Worm (Caenorhabditis elegans) whole organism, midembryonic: Measurements from ENCODE around the gene gst-29.
A peak's percentile ranks its signal among the peaks of the same experiment; 100 is the strongest.
"Not testable (repeated sequence)": the region's sequence is repeated elsewhere in the genome, so short reads cannot be mapped to it uniquely, and the experiment has no call there.

ENCODE experiments used
- T22C8.4 ChIP-seq: fragments of 200-800 bp; sonication (Bioruptor generic); IDR thresholded peaks from 2 replicates; pipeline ENCODE4 v1.3.6; 2022; ENCODE audit warnings: missing genetic modification characterization, missing compliant biosample characterization
- cog-1 ChIP-seq: sonication (generic microtip); optimal IDR thresholded peaks from 2 replicates; lab custom pipeline; 2016; ENCODE audit warnings: missing genetic modification characterization, missing compliant biosample characterization
- flt-1 ChIP-seq: fragments of 200-800 bp; sonication (Bioruptor generic); IDR thresholded peaks from 2 replicates; pipeline ENCODE4 v1.3.6; 2022; ENCODE audit warnings: missing genetic modification characterization, missing compliant biosample characterization
- klf-2 ChIP-seq: fragments of 200-800 bp; sonication (Bioruptor generic); conservative IDR thresholded peaks from 2 replicates; pipeline ENCODE4 v1.3.6; 2022; ENCODE audit warnings: missing genetic modification reagents, missing genetic modification characterization, missing compliant biosample characterization
- med-1 ChIP-seq: sonication (generic microtip); optimal IDR thresholded peaks from 2 replicates; lab custom pipeline; 2017; ENCODE audit warnings: missing genetic modification characterization, mild to moderate bottlenecking, missing compliant biosample characterization, antibody characterized with exemption, missing genetic modification reagents; ENCODE audit not compliant: insufficient read depth
- ref-1 ChIP-seq: fragments of 200-800 bp; sonication (Bioruptor generic); conservative IDR thresholded peaks from 2 replicates; pipeline ENCODE4 v1.3.6; 2022; ENCODE audit warnings: missing genetic modification reagents, missing genetic modification characterization, missing compliant biosample characterization
- tab-1 ChIP-seq: fragments of 200-800 bp; sonication (Bioruptor generic); IDR thresholded peaks from 2 replicates; pipeline ENCODE4 v1.3.6; 2022; ENCODE audit warnings: missing genetic modification characterization, missing compliant biosample characterization
- ztf-23 ChIP-seq: fragments of 200-800 bp; sonication (Bioruptor generic); IDR thresholded peaks from 2 replicates; pipeline ENCODE4 v1.3.6; 2022; ENCODE audit warnings: missing genetic modification reagents, missing genetic modification characterization, missing compliant biosample characterization
- ztf-29 ChIP-seq: fragments of 200-800 bp; sonication (Bioruptor generic); IDR thresholded peaks from 2 replicates; pipeline ENCODE4 v1.3.6; 2022; ENCODE audit warnings: missing genetic modification reagents, missing genetic modification characterization, missing compliant biosample characterization

The gst-29 gene

ce11 chrII:15167340-15167739 is 2.3 kb downstream of the gst-29 start, which contains the start of gene gst-28:
TSS of gene gst-28 (minus strand) at chrII:15167577.
- TF ChIP-seq cog-1 (no peak), tab-1 (GFP tag; lab: Robert Waterston, UW) (no peak), ztf-29 (no peak), klf-2 (GFP tag; lab: Robert Waterston, UW) (no peak), med-1 (GFP tag; lab: Kevin White, UChicago) (no peak), ref-1 (GFP tag; lab: Robert Waterston, UW) (no peak)

- TF ChIP-seq cog-1, result peak; percentile 76
- peak; percentile 89 for TF ChIP-seq ztf-23 (GFP tag; lab: Robert Waterston, UW)
- TF ChIP-seq flt-1, result peak; percentile 94
- TF ChIP-seq klf-2 (GFP tag; lab: Robert Waterston, UW), result peak; percentile 79
- TF ChIP-seq ref-1 (GFP tag; lab: Robert Waterston, UW), result peak; percentile 76
- TF ChIP-seq T22C8.4 (GFP tag; lab: Robert Waterston, UW), result peak; percentile 57
- peak; percentile 88 for TF ChIP-seq ztf-29
- peak; percentile 93 for TF ChIP-seq tab-1 (GFP tag; lab: Robert Waterston, UW)
- TF ChIP-seq med-1 (GFP tag; lab: Kevin White, UChicago), result peak; percentile 41
Measured at ce11 chrII:15165681-15166235, 3.9 kb downstream of the gst-29 start, which contains the start of gene gst-27. TSS of gene gst-27 (minus strand) at chrII:15165731.

- TF ChIP-seq cog-1 (no peak), med-1 (GFP tag; lab: Kevin White, UChicago) (no peak), ztf-29 (no peak), ref-1 (GFP tag; lab: Robert Waterston, UW) (no peak), flt-1 (no peak), klf-2 (GFP tag; lab: Robert Waterston, UW) (no peak)
Measured at ce11 chrII:15164453-15164852, 5.2 kb downstream of the gst-29 start, which contains the start of gene gst-26. TSS of gene gst-26 (minus strand) at chrII:15164553.

- TF ChIP-seq ztf-23 (GFP tag; lab: Robert Waterston, UW), result no peak
- TF ChIP-seq T22C8.4 (GFP tag; lab: Robert Waterston, UW), result no peak
- TF ChIP-seq ztf-29, result no peak
- no peak for TF ChIP-seq cog-1
- TF ChIP-seq tab-1 (GFP tag; lab: Robert Waterston, UW), result no peak
- no peak for TF ChIP-seq med-1 (GFP tag; lab: Kevin White, UChicago)
- no peak for TF ChIP-seq flt-1
- no peak for TF ChIP-seq klf-2 (GFP tag; lab: Robert Waterston, UW)
- no peak for TF ChIP-seq ref-1 (GFP tag; lab: Robert Waterston, UW)
Measured at ce11 chrII:15158364-15158763, 11.3 kb downstream of the gst-29 start.

- TF ChIP-seq cog-1 (no peak), T22C8.4 (GFP tag; lab: Robert Waterston, UW) (no peak), klf-2 (GFP tag; lab: Robert Waterston, UW) (no peak), ztf-23 (GFP tag; lab: Robert Waterston, UW) (no peak), ztf-29 (no peak), tab-1 (GFP tag; lab: Robert Waterston, UW) (no peak), flt-1 (no peak)
Measured at ce11 chrII:15157880-15158279, 11.8 kb downstream of the gst-29 start, which contains the start of gene ptr-20. TSS of gene ptr-20 (plus strand) at chrII:15158180.

ce11 chrII:15148442-15148841 is 21.2 kb downstream of the gst-29 start:
- TF ChIP-seq klf-2 (GFP tag; lab: Robert Waterston, UW), result no peak
- TF ChIP-seq cog-1, result no peak
- TF ChIP-seq flt-1, result no peak
- TF ChIP-seq med-1 (GFP tag; lab: Kevin White, UChicago), result no peak
- TF ChIP-seq T22C8.4 (GFP tag; lab: Robert Waterston, UW), result no peak
- TF ChIP-seq ref-1 (GFP tag; lab: Robert Waterston, UW), result no peak
- TF ChIP-seq tab-1 (GFP tag; lab: Robert Waterston, UW), result no peak
- no peak for TF ChIP-seq ztf-23 (GFP tag; lab: Robert Waterston, UW)
- TF ChIP-seq ztf-29, result no peak

ce11 chrII:15145594-15145993 is 24.1 kb downstream of the gst-29 start, which contains the start of gene Y53F4B.27:
TSS of gene Y53F4B.27 (plus strand) at chrII:15145894.
- TF ChIP-seq tab-1 (GFP tag; lab: Robert Waterston, UW) (no peak), ref-1 (GFP tag; lab: Robert Waterston, UW) (no peak), cog-1 (no peak), ztf-29 (no peak), klf-2 (GFP tag; lab: Robert Waterston, UW) (no peak), flt-1 (no peak), med-1 (GFP tag; lab: Kevin White, UChicago) (no peak)

- no peak for TF ChIP-seq T22C8.4 (GFP tag; lab: Robert Waterston, UW)
- no peak for TF ChIP-seq klf-2 (GFP tag; lab: Robert Waterston, UW)
- TF ChIP-seq ref-1 (GFP tag; lab: Robert Waterston, UW), result no peak
- no peak for TF ChIP-seq flt-1
- no peak for TF ChIP-seq ztf-29
- no peak for TF ChIP-seq ztf-23 (GFP tag; lab: Robert Waterston, UW)
- TF ChIP-seq tab-1 (GFP tag; lab: Robert Waterston, UW), result no peak
- TF ChIP-seq med-1 (GFP tag; lab: Kevin White, UChicago), result no peak
- no peak for TF ChIP-seq cog-1
Measured at ce11 chrII:15143729-15144128, 25.9 kb downstream of the gst-29 start.

- TF ChIP-seq flt-1; T22C8.4 (GFP tag; lab: Robert Waterston, UW); med-1 (GFP tag; lab: Kevin White, UChicago): not testable (repeated sequence)
Measured at ce11 chrII:15140881-15141280, 28.8 kb downstream of the gst-29 start, which contains the start of gene Y53F4B.26. TSS of gene Y53F4B.26 (minus strand) at chrII:15140981.

- TF ChIP-seq T22C8.4 (GFP tag; lab: Robert Waterston, UW) (no peak), tab-1 (GFP tag; lab: Robert Waterston, UW) (no peak), ztf-29 (no peak), ztf-23 (GFP tag; lab: Robert Waterston, UW) (no peak)
Measured at ce11 chrII:15135886-15136285, 33.8 kb downstream of the gst-29 start, which contains the start of gene Y53F4B.25. TSS of gene Y53F4B.25 (plus strand) at chrII:15136186.
